Worm (Caenorhabditis elegans) whole organism, L4/young adult: ENCODE measurements around the gene ppfr-4.

ENCODE experiments used
- W03F9.2 ChIP-seq: fragments of 150-350 bp; optimal IDR thresholded peaks from 2 replicates; lab custom pipeline; 2014; ENCODE audit warnings: missing biosample characterization, missing genetic modification characterization
- dao-5 ChIP-seq: sonication (generic microtip); optimal IDR thresholded peaks from 2 replicates; lab custom pipeline; 2016; ENCODE audit warnings: missing genotype, missing genetic modification characterization, moderate library complexity, missing compliant biosample characterization
- him-1 ChIP-seq: sonication (generic microtip); optimal IDR thresholded peaks from 2 replicates; lab custom pipeline; 2016; ENCODE audit warnings: missing genotype, missing genetic modification reagents, missing genetic modification characterization, missing compliant biosample characterization

DNA sequence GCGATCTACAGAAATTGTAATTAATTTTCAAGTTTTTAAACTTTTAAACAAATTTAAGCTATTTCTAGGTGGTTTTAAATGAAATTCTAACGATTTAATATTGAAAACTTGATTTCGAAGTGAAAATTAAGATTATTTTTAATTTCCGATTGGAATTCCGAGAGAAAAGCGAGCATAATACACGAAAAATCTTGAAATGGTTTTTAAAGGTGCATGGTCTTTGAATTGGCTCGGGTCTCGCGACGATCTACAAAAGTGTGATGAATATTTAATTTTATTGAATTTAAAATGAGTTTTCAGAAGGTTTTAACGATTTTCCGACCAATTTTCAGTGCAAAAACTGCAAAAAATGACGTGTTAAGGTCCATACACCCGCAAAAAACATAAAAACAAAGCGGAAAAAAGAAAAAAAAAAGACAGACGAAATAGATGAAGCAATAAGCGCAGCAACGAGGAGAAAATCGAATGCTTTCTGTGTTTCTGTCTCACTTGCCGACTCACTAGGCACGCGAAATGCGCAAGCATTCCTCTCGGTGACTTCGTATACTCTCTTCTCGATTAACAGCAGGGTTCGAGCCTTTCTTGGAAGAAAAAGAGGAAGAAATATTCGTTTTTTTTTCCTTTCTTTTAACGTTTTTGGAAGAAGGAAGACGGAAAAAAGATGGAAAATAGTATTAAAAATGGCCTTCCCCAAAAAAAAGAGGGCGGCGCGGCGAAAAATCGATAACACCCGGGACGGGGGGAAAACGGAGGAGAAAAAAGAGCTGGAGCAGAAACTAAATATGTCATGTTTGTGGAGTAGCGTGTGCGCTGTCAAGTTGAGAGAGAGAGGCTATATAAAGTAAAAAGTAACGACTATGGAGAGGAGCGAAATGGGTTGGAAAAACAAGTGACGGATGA is 43.1 kb upstream of the ppfr-4 start:
- TF ChIP-seq him-1 (tag; lab: Kevin White, UChicago) (peak; percentile 49), dao-5 (tag; lab: Kevin White, UChicago) (no peak), W03F9.2 (no peak)
